Worm (Caenorhabditis elegans) whole organism, midembryonic: ENCODE measurements around the gene srh-272.

Source experiments
- ref-1 ChIP-seq: fragments of 200-800 bp; sonication (Bioruptor generic); conservative IDR thresholded peaks from 2 replicates; pipeline ENCODE4 v1.3.6; 2022; ENCODE audit warnings: missing genetic modification reagents, missing genetic modification characterization, missing compliant biosample characterization
- tab-1 ChIP-seq: fragments of 200-800 bp; sonication (Bioruptor generic); IDR thresholded peaks from 2 replicates; pipeline ENCODE4 v1.3.6; 2022; ENCODE audit warnings: missing genetic modification characterization, missing compliant biosample characterization
- ztf-29 ChIP-seq: fragments of 200-800 bp; sonication (Bioruptor generic); IDR thresholded peaks from 2 replicates; pipeline ENCODE4 v1.3.6; 2022; ENCODE audit warnings: missing genetic modification reagents, missing genetic modification characterization, missing compliant biosample characterization

ce11 chrV:2848290-2848937 lies 14.7 kb upstream of the srh-272 start, which contains the start of gene srj-49:
- no peak for TF ChIP-seq ztf-29 (GFP tag; lab: Robert Waterston, UW)
- no peak for TF ChIP-seq ref-1 (GFP tag; lab: Robert Waterston, UW)
- no peak for TF ChIP-seq tab-1 (GFP tag; lab: Robert Waterston, UW)
